Worm (Caenorhabditis elegans) whole organism, L4 larva: Measurements from ENCODE around the gene str-20.

Experiments used
- ama-1 ChIP-seq: fragments of 150-350 bp; optimal IDR thresholded peaks from 2 replicates; lab custom pipeline; 2014; ENCODE audit warnings: inconsistent platforms, mixed read lengths
- arid-1 ChIP-seq: fragments of 200-800 bp; sonication (Bioruptor generic); conservative IDR thresholded peaks from 2 replicates; pipeline ENCODE4 v1.3.6; 2022; ENCODE audit warnings: missing genetic modification reagents, missing genetic modification characterization, missing compliant biosample characterization
- fkh-10 ChIP-seq: fragments of 150-350 bp; optimal IDR thresholded peaks from 2 replicates; lab custom pipeline; 2014; ENCODE audit warnings: missing biosample characterization, missing genetic modification reagents, missing genetic modification characterization
- hlh-30 ChIP-seq: sonication (generic microtip); optimal IDR thresholded peaks from 2 replicates; lab custom pipeline; 2017; ENCODE audit warnings: antibody characterized with exemption, mild to moderate bottlenecking, missing genetic modification characterization, missing compliant biosample characterization; ENCODE audit not compliant: insufficient read depth
- mdl-1 ChIP-seq, 2 experiments: fragments of 150-350 bp in 1 of 2; sonication (generic microtip) in 1 of 2; optimal IDR thresholded peaks; 2 replicates each; lab custom pipeline; 2014 to 2017; ENCODE audit warnings: missing biosample characterization in 2 of 2, missing genetic modification characterization in 2 of 2
- nhr-76 ChIP-seq: fragments of 150-350 bp; optimal IDR thresholded peaks from 2 replicates; lab custom pipeline; 2014; ENCODE audit warnings: missing biosample characterization, missing genetic modification characterization
- nhr-77 ChIP-seq: fragments of 150-350 bp; optimal IDR thresholded peaks from 2 replicates; lab custom pipeline; 2014; ENCODE audit warnings: missing biosample characterization, missing genetic modification characterization
- pqm-1 ChIP-seq: sonication (generic microtip); optimal IDR thresholded peaks from 2 replicates; lab custom pipeline; 2017; ENCODE audit warnings: missing biosample characterization, missing genetic modification characterization
- saeg-2 ChIP-seq: fragments of 200-800 bp; sonication (Bioruptor generic); IDR thresholded peaks from 2 replicates; pipeline ENCODE4 v1.3.6; 2022; ENCODE audit warnings: missing genetic modification reagents, missing genetic modification characterization, missing compliant biosample characterization

DNA sequence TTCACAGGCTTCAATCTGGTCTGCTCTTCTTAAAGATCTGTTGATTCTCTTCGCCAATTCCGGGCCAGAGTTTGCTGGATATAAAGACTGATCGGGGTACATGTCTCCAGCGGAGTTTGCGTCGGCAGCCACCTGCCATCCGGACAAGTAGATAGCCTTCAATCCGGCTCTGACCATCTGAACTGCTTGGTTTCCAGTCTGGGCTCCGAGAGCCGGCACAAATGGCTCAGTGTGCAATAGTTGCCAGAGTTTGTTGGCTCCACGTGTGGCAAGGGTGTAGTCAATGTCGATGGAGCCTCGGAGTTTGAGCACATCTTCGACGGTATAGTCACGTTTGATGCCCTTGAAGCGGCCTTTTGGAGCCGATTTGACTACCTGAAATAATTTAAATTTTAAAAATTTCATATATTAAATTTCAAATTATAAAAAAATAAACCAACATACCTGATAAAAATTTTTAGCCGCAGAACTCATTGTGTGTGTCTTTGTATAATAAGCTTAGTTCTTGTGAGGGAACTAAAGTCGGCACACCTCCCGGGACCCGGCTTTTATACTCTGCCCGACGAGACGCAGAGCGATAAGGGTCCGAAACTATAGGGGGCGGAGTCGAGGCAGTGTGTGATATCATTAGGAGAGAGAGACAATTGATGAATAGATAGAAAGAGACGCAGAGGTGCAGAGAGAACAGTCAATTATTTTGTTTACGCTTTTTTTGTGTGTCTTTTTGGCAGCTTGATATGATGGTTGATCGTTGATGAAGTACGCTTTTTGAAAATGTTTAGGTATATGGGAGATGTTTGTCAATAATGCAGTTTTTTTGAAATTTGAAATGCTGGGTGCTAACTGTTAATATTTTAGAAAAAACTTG lies 28.6 kb upstream of the str-20 start, which contains the start of the genes icl-1 and srh-2:
- TF ChIP-seq saeg-2 (GFP tag; lab: Robert Waterston, UW) (peak; percentile 57; the same call in 1 of the 2 replicates), pqm-1 (no peak), hlh-30 (tag; lab: Kevin White, UChicago) (peak; percentile 62), nhr-77 (tag; lab: Kevin White, UChicago) (peak; percentile 29), fkh-10 (no peak), mdl-1 (tag; optimal IDR thresholded peaks at IDR 0.05; lab: Kevin White, UChicago) (peak; percentile 66 to 75), nhr-76 (no peak), arid-1 (GFP tag; lab: Robert Waterston, UW) (no peak; the same call in none of the 2 replicates), ama-1 (lab: Kevin White, UChicago) (peak; percentile 95)
